Worm (Caenorhabditis elegans) whole organism, L1 larva: ENCODE results near the gene Y22D7AL.7.
A peak's percentile ranks its signal among the peaks of the same experiment; 100 is the strongest.

Experiments used
- C04F5.9 ChIP-seq: sonication (generic microtip); optimal IDR thresholded peaks from 2 replicates; lab custom pipeline; 2016; ENCODE audit warnings: missing genetic modification characterization, missing compliant biosample characterization
- C16A3.4 ChIP-seq: fragments of 150-350 bp; optimal IDR thresholded peaks from 2 replicates; lab custom pipeline; 2014; ENCODE audit warnings: missing biosample characterization, missing genetic modification characterization
- F16B12.6 ChIP-seq: fragments of 150-350 bp; optimal IDR thresholded peaks from 2 replicates; lab custom pipeline; 2014; ENCODE audit warnings: missing biosample characterization, missing genetic modification characterization
- aly-2 ChIP-seq: fragments of 150-350 bp; optimal IDR thresholded peaks from 2 replicates; lab custom pipeline; 2014; ENCODE audit warnings: missing biosample characterization, missing genetic modification characterization
- ama-1 ChIP-seq: fragments of 150-350 bp; optimal IDR thresholded peaks from 2 replicates; lab custom pipeline; 2014
- blmp-1 ChIP-seq: fragments of 150-350 bp; optimal IDR thresholded peaks from 2 replicates; lab custom pipeline; 2014; ENCODE audit warnings: missing biosample characterization, missing genetic modification characterization
- ceh-8 ChIP-seq: fragments of 200-800 bp; sonication (Bioruptor generic); optimal IDR thresholded peaks from 2 replicates; lab custom pipeline; 2018; ENCODE audit warnings: mild to moderate bottlenecking, missing genetic modification characterization, moderate library complexity, missing compliant biosample characterization
- ceh-82 ChIP-seq, 3 experiments: fragments of 150-350 bp in 1 of 3; sonication (generic microtip) in 2 of 3; optimal IDR thresholded peaks; 2 replicates each; lab custom pipeline; 2014 to 2017; ENCODE audit warnings: missing biosample characterization in 3 of 3, missing genetic modification characterization in 3 of 3
- ceh-88 ChIP-seq: fragments of 200-800 bp; sonication (Bioruptor generic); IDR thresholded peaks from 2 replicates; pipeline ENCODE4 v1.3.6; 2022; ENCODE audit warnings: missing genetic modification characterization, missing compliant biosample characterization
- ces-1 ChIP-seq: fragments of 150-350 bp; optimal IDR thresholded peaks from 2 replicates; lab custom pipeline; 2014; ENCODE audit warnings: missing biosample characterization, missing genetic modification reagents, missing genetic modification characterization
- dpl-1 ChIP-seq, 3 experiments: fragments of 150-350 bp in 2 of 3; sonication (generic microtip) in 1 of 3; optimal IDR thresholded peaks; 2 replicates each; lab custom pipeline; 2014 to 2017; ENCODE audit warnings: missing biosample characterization in 3 of 3, missing genetic modification characterization in 3 of 3, missing genetic modification reagents in 3 of 3
- dsc-1 ChIP-seq: sonication (generic microtip); optimal IDR thresholded peaks from 2 replicates; lab custom pipeline; 2016; ENCODE audit warnings: mild to moderate bottlenecking, missing genetic modification characterization, missing compliant biosample characterization
- efl-3 ChIP-seq: fragments of 200-800 bp; sonication (Bioruptor generic); optimal IDR thresholded peaks from 2 replicates; lab custom pipeline; 2018; ENCODE audit warnings: mild to moderate bottlenecking, missing genetic modification characterization, missing compliant biosample characterization
- elt-2 ChIP-seq: sonication (generic microtip); optimal IDR thresholded peaks from 2 replicates; lab custom pipeline; 2016; ENCODE audit warnings: missing genetic modification characterization, mild to moderate bottlenecking, inconsistent platforms, missing compliant biosample characterization, missing genetic modification reagents
- elt-3 ChIP-seq, 6 experiments: fragments of 150-350 bp in 1 of 6; sonication (generic microtip); optimal IDR thresholded peaks; 2 replicates each; lab custom pipeline; 2017 to 2018; ENCODE audit warnings: missing biosample characterization in 6 of 6, missing genetic modification characterization in 6 of 6, inconsistent platforms in 1 of 6
- fkh-10 ChIP-seq: sonication (generic microtip); optimal IDR thresholded peaks from 2 replicates; lab custom pipeline; 2017; ENCODE audit warnings: missing biosample characterization, missing genetic modification reagents, missing genetic modification characterization
- fkh-4 ChIP-seq: sonication (generic microtip); optimal IDR thresholded peaks from 2 replicates; lab custom pipeline; 2016; ENCODE audit warnings: missing compliant biosample characterization, missing genetic modification characterization, borderline replicate concordance
- hlh-17 ChIP-seq: fragments of 200-800 bp; sonication (Bioruptor generic); optimal IDR thresholded peaks from 2 replicates; lab custom pipeline; 2018; ENCODE audit warnings: missing genetic modification characterization, mild to moderate bottlenecking, missing compliant biosample characterization, moderate library complexity, borderline replicate concordance
- irx-1 ChIP-seq: sonication (generic microtip); optimal IDR thresholded peaks from 2 replicates; lab custom pipeline; 2016; ENCODE audit warnings: missing genetic modification characterization, missing compliant biosample characterization
- lin-14 ChIP-seq: fragments of 200-800 bp; sonication (Bioruptor generic); optimal IDR thresholded peaks from 2 replicates; lab custom pipeline; 2018; ENCODE audit warnings: mild to moderate bottlenecking, missing genetic modification characterization, moderate library complexity, missing compliant biosample characterization
- lin-15B ChIP-seq: fragments of 150-350 bp; sonication (generic microtip); optimal IDR thresholded peaks from 3 replicates; lab custom pipeline; 2014; ENCODE audit warnings: missing biosample characterization, missing genetic modification characterization
- lin-35 ChIP-seq, 2 experiments: fragments of 150-350 bp; optimal IDR thresholded peaks; 2 replicates each; lab custom pipeline; 2014; ENCODE audit warnings: missing biosample characterization in 2 of 2, missing genetic modification characterization in 2 of 2, missing genetic modification reagents in 2 of 2
- lin-39 ChIP-seq: fragments of 150-350 bp; optimal IDR thresholded peaks from 2 replicates; lab custom pipeline; 2014; ENCODE audit warnings: missing biosample characterization, missing genetic modification reagents, missing genetic modification characterization
- lir-3 ChIP-seq: sonication (generic microtip); optimal IDR thresholded peaks from 2 replicates; lab custom pipeline; 2016; ENCODE audit warnings: mild to moderate bottlenecking, missing genetic modification characterization, moderate library complexity, missing compliant biosample characterization; ENCODE audit not compliant: poor library complexity
- mab-9 ChIP-seq: fragments of 200-800 bp; sonication (Bioruptor generic); IDR thresholded peaks from 2 replicates; pipeline ENCODE4 v1.3.6; 2022; ENCODE audit warnings: missing genetic modification reagents, missing genetic modification characterization, missing compliant biosample characterization
- mef-2 ChIP-seq: fragments of 150-350 bp; optimal IDR thresholded peaks from 2 replicates; lab custom pipeline; 2014; ENCODE audit warnings: missing biosample characterization, missing genetic modification characterization
- nhr-11 ChIP-seq: fragments of 150-350 bp; optimal IDR thresholded peaks from 2 replicates; lab custom pipeline; 2014; ENCODE audit warnings: missing biosample characterization, missing genetic modification characterization
- nhr-12 ChIP-seq: sonication (generic microtip); optimal IDR thresholded peaks from 2 replicates; lab custom pipeline; 2017; ENCODE audit warnings: missing biosample characterization, missing genetic modification characterization
- nhr-19 ChIP-seq: fragments of 200-800 bp; sonication (Bioruptor generic); conservative IDR thresholded peaks from 2 replicates; pipeline ENCODE4 v1.3.6; 2022; ENCODE audit warnings: missing genetic modification characterization, missing compliant biosample characterization
- nhr-20 ChIP-seq: sonication (generic microtip); optimal IDR thresholded peaks from 2 replicates; lab custom pipeline; 2016; ENCODE audit warnings: mild to moderate bottlenecking, missing genetic modification characterization, missing compliant biosample characterization
- nhr-237 ChIP-seq: fragments of 150-350 bp; optimal IDR thresholded peaks from 2 replicates; lab custom pipeline; 2014; ENCODE audit warnings: missing biosample characterization, missing genetic modification characterization
- nhr-28 ChIP-seq: fragments of 150-350 bp; optimal IDR thresholded peaks from 2 replicates; lab custom pipeline; 2014; ENCODE audit warnings: missing biosample characterization, missing genetic modification characterization
- nhr-47 ChIP-seq: sonication (generic microtip); optimal IDR thresholded peaks from 2 replicates; lab custom pipeline; 2016; ENCODE audit warnings: mild to moderate bottlenecking, missing genetic modification characterization, moderate library complexity, missing compliant biosample characterization
- nhr-71 ChIP-seq: sonication (generic microtip); optimal IDR thresholded peaks from 2 replicates; lab custom pipeline; 2016; ENCODE audit warnings: mild to moderate bottlenecking, missing genetic modification characterization, moderate library complexity, missing compliant biosample characterization
- nhr-76 ChIP-seq: sonication (generic microtip); optimal IDR thresholded peaks from 2 replicates; lab custom pipeline; 2017; ENCODE audit warnings: missing biosample characterization, missing genetic modification characterization
- nhr-77 ChIP-seq: fragments of 150-350 bp; optimal IDR thresholded peaks from 2 replicates; lab custom pipeline; 2014; ENCODE audit warnings: missing biosample characterization, missing genetic modification characterization
- nhr-90 ChIP-seq: sonication (generic microtip); optimal IDR thresholded peaks from 2 replicates; lab custom pipeline; 2016; ENCODE audit warnings: mild to moderate bottlenecking, missing genetic modification characterization, missing compliant biosample characterization; ENCODE audit not compliant: poor library complexity
- pag-3 ChIP-seq: sonication (generic microtip); optimal IDR thresholded peaks from 2 replicates; lab custom pipeline; 2017; ENCODE audit warnings: missing genetic modification characterization, mild to moderate bottlenecking, missing compliant biosample characterization, antibody characterized with exemption, borderline replicate concordance; ENCODE audit not compliant: insufficient read depth
- pax-3 ChIP-seq: fragments of 200-800 bp; sonication (Bioruptor generic); optimal IDR thresholded peaks from 2 replicates; lab custom pipeline; 2018; ENCODE audit warnings: mild to moderate bottlenecking, missing genetic modification characterization, moderate library complexity, missing compliant biosample characterization
- sox-4 ChIP-seq: sonication (generic microtip); optimal IDR thresholded peaks from 2 replicates; lab custom pipeline; 2016; ENCODE audit warnings: missing genetic modification characterization, missing compliant biosample characterization
- sup-37 ChIP-seq: fragments of 200-800 bp; sonication (Bioruptor generic); optimal IDR thresholded peaks from 2 replicates; lab custom pipeline; 2018; ENCODE audit warnings: mild to moderate bottlenecking, missing genetic modification characterization, missing compliant biosample characterization
- swsn-7 ChIP-seq: sonication (generic microtip); optimal IDR thresholded peaks from 2 replicates; lab custom pipeline; 2016; ENCODE audit warnings: missing genetic modification characterization, missing compliant biosample characterization
- tbx-2 ChIP-seq: sonication (generic microtip); optimal IDR thresholded peaks from 2 replicates; lab custom pipeline; 2016; ENCODE audit warnings: missing genetic modification characterization, missing compliant biosample characterization
- tlp-1 ChIP-seq: fragments of 150-350 bp; optimal IDR thresholded peaks from 2 replicates; lab custom pipeline; 2014; ENCODE audit warnings: missing biosample characterization, missing genetic modification characterization
- unc-130 ChIP-seq: fragments of 150-350 bp; optimal IDR thresholded peaks from 2 replicates; lab custom pipeline; 2017; ENCODE audit warnings: missing biosample characterization, missing genetic modification characterization, inconsistent platforms
- unc-62 ChIP-seq: fragments of 150-350 bp; optimal IDR thresholded peaks from 2 replicates; lab custom pipeline; 2014; ENCODE audit warnings: missing biosample characterization, missing genetic modification reagents, missing genetic modification characterization
- unc-86 ChIP-seq: sonication (generic microtip); optimal IDR thresholded peaks from 2 replicates; lab custom pipeline; 2016; ENCODE audit warnings: missing genetic modification characterization, missing compliant biosample characterization
- unc-98 ChIP-seq: fragments of 200-800 bp; sonication (Bioruptor generic); IDR thresholded peaks from 2 replicates; pipeline ENCODE4 v1.3.6; 2022; ENCODE audit warnings: missing genetic modification characterization, missing compliant biosample characterization
- vab-15 ChIP-seq: sonication (generic microtip); optimal IDR thresholded peaks from 2 replicates; lab custom pipeline; 2017; ENCODE audit warnings: missing genotype, mild to moderate bottlenecking, missing genetic modification characterization, missing compliant biosample characterization
- zag-1 ChIP-seq: fragments of 150-350 bp; optimal IDR thresholded peaks from 2 replicates; lab custom pipeline; 2014; ENCODE audit warnings: missing biosample characterization, missing genetic modification characterization
- zip-4 ChIP-seq: fragments of 200-800 bp; sonication (Bioruptor generic); optimal IDR thresholded peaks from 2 replicates; lab custom pipeline; 2018; ENCODE audit warnings: mild to moderate bottlenecking, missing genetic modification characterization, moderate library complexity, missing compliant biosample characterization
- ztf-11 ChIP-seq, 2 experiments: sonication (generic microtip); optimal IDR thresholded peaks; 2 replicates each; lab custom pipeline; 2016 to 2017; ENCODE audit warnings: missing genetic modification characterization in 2 of 2, missing biosample characterization in 1 of 2, missing compliant biosample characterization in 1 of 2
- ztf-4 ChIP-seq: fragments of 150-350 bp; optimal IDR thresholded peaks from 2 replicates; lab custom pipeline; 2014; ENCODE audit warnings: missing biosample characterization, missing genetic modification characterization

Y22D7AL.7 gene

ce11 chrIII:1533615-1534014 is 42.9 kb upstream of the Y22D7AL.7 start, which contains the start of gene mtg-1:
mtg-1 (plus strand) TSS chrIII:1533774.
- TF ChIP-seq nhr-77 (tag; lab: Kevin White, UChicago) (no peak), ceh-82 (tag; optimal IDR thresholded peaks at IDR 0.05; lab: Kevin White, UChicago) (peak; percentile 16 to 43 (median 32)), F16B12.6 (peak; percentile 34), swsn-7 (tag; lab: Kevin White, UChicago) (peak; percentile 33), lin-35 (GFP tag; optimal IDR thresholded peaks at IDR 0.05; lab: Kevin White, UChicago) (peak; percentile 36 to 48), zip-4 (GFP tag; lab: Kevin White, UChicago) (no peak), unc-130 (tag; lab: Kevin White, UChicago) (peak; percentile 69), C04F5.9 (tag; lab: Kevin White, UChicago) (no peak), pax-3 (tag; lab: Kevin White, UChicago) (no peak), nhr-19 (GFP tag; lab: Robert Waterston, UW) (0 out of 2 replicates have a peak, but pooled peaks have one; percentile 19), lin-39 (peak; percentile 3), irx-1 (tag; lab: Kevin White, UChicago) (no peak), ama-1 (lab: Kevin White, UChicago) (no peak), tbx-2 (tag; lab: Kevin White, UChicago) (no peak), lin-14 (GFP tag; lab: Kevin White, UChicago) (peak; percentile 18), sup-37 (GFP tag; lab: Kevin White, UChicago) (no peak), vab-15 (tag; lab: Kevin White, UChicago) (no peak), elt-3 (tag; optimal IDR thresholded peaks at IDR 0.05; lab: Kevin White, UChicago) (no peak), ceh-8 (no peak), unc-86 (no peak), lin-15B (peak; percentile 56), elt-2 (tag; lab: Kevin White, UChicago) (no peak), fkh-10 (GFP tag; lab: Kevin White, UChicago) (peak; percentile 7), nhr-76 (tag; lab: Kevin White, UChicago) (no peak), mab-9 (GFP tag; lab: Robert Waterston, UW) (no peak), pag-3 (tag; lab: Kevin White, UChicago) (no peak), efl-3 (GFP tag; lab: Kevin White, UChicago) (no peak), nhr-90 (no peak), nhr-28 (no peak), nhr-237 (tag; lab: Kevin White, UChicago) (no peak), ces-1 (GFP tag; lab: Kevin White, UChicago) (no peak), C16A3.4 (tag; lab: Kevin White, UChicago) (peak; percentile 49), lir-3 (tag; lab: Kevin White, UChicago) (no peak), ztf-11 (tag; optimal IDR thresholded peaks at IDR 0.05; lab: Kevin White, UChicago) (no peak), ztf-4 (tag; lab: Kevin White, UChicago) (no peak), blmp-1 (peak; percentile 7), nhr-47 (tag; lab: Kevin White, UChicago) (no peak), nhr-71 (no peak), aly-2 (tag; lab: Kevin White, UChicago) (no peak), ceh-88 (no peak), sox-4 (tag; lab: Kevin White, UChicago) (no peak), hlh-17 (GFP tag; lab: Kevin White, UChicago) (no peak), fkh-4 (tag; lab: Kevin White, UChicago) (no peak), dpl-1 (GFP tag; optimal IDR thresholded peaks at IDR 0.05; lab: Kevin White, UChicago) (peak; percentile 55 to 67 (median 60)), nhr-20 (tag; lab: Kevin White, UChicago) (peak; percentile 27), unc-98 (GFP tag; lab: Robert Waterston, UW) (0 out of 2 replicates have a peak, but pooled peaks have one; percentile 0), nhr-12 (tag; lab: Kevin White, UChicago) (no peak), nhr-11 (no peak), tlp-1 (tag; lab: Kevin White, UChicago) (no peak), unc-62 (GFP tag; lab: Kevin White, UChicago) (no peak), mef-2 (tag; lab: Kevin White, UChicago) (no peak), dsc-1 (tag; lab: Kevin White, UChicago) (no peak), zag-1 (tag; lab: Kevin White, UChicago) (no peak)
